Worm (Caenorhabditis elegans): ENCODE measurements around the gene denn-4.
A peak's percentile ranks its signal among the peaks of the same experiment; 100 is the strongest.

The denn-4 gene

DNA sequence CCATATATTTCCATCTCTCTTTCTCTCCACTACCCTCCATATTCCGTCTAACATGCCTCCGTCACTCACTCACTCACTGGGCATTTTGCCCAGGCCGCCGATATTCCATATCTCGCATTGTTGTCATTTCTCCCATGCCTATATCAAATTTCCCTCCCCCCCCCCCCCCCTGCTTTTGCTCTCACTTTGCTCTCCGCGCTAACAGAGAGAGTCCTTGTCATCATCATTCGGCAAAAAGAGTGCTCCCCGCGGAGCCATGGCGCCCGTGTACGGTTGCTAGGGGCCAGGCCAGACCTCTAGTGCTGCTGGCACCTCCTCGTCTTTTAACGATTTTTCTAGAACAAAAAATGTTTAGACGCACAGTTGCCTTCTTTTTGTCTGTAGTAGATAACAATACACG lies 18.6 kb upstream of the denn-4 start:
- TF ChIP-seq lim-7 (GFP tag; IDR thresholded peaks at IDR 0.05) (0 out of 2 replicates have a peak, but pooled peaks have one; percentile 32), nhr-102 (tag; optimal IDR thresholded peaks at IDR 0.05) (no peak), F44E2.7 (GFP tag; IDR thresholded peaks at IDR 0.05) (no peak), ZK546.5 (tag; optimal IDR thresholded peaks at IDR 0.05) (no peak), nhr-48 (tag; optimal IDR thresholded peaks at IDR 0.05) (no peak), unc-39 (tag; optimal IDR thresholded peaks at IDR 0.05) (no peak), snpc-4 (tag; optimal IDR thresholded peaks at IDR 0.05) (no peak), set-16 (GFP tag; IDR thresholded peaks at IDR 0.05) (peak; percentile 71), F26F4.8 (GFP tag; conservative IDR thresholded peaks at IDR 0.05) (no peak), ceh-44 (GFP tag; IDR thresholded peaks at IDR 0.05) (no peak), F49E8.2 (tag; optimal IDR thresholded peaks at IDR 0.05; ENCODE audit: borderline replicate concordance) (no peak), php-3 (GFP tag; IDR thresholded peaks at IDR 0.05) (no peak), snpc-1.2 (GFP tag; IDR thresholded peaks at IDR 0.05) (no peak), T26A8.4 (GFP tag; IDR thresholded peaks at IDR 0.05) (no peak), sdz-12 (GFP tag; optimal IDR thresholded peaks at IDR 0.05) (no peak), saeg-2 (GFP tag; IDR thresholded peaks at IDR 0.05) (no peak), lin-38 (GFP tag; IDR thresholded peaks at IDR 0.05) (no peak), zfp-3 (GFP tag; conservative IDR thresholded peaks at IDR 0.05) (no peak), nhr-42 (GFP tag; IDR thresholded peaks at IDR 0.05) (no peak), Y48G9A.11 (GFP tag; IDR thresholded peaks at IDR 0.05) (0 out of 2 replicates have a peak, but pooled peaks have one; percentile 20)

DNA sequence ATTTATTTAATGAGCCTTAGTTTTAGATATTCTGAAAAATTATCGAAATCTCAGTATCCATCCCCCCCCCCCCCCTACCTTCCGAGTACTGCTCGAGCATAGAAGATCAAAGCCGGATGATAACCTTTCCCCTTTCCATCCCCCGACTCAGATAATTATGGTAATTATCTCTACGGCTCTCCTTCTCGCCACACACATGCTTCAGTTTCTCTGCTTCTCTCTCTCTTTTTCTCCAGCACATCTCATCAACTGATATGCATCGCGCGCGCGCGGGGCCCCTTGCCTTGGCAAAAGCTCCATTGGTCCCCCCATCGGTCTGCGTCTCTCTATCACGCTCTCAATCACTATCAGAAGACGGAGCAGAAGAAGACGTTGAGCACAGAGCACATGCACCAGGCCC lies 17.1 kb upstream of the denn-4 start:
- no peak for TF ChIP-seq nhr-11 (tag; optimal IDR thresholded peaks at IDR 0.05)
- TF ChIP-seq egl-43 (GFP tag; IDR thresholded peaks at IDR 0.05): peak; percentile 12; the same call in 1 of the 2 replicates
- no peak for TF ChIP-seq nhr-6 (tag; optimal IDR thresholded peaks at IDR 0.05)
- peak in 1 of 2 experiments; percentile 1 for TF ChIP-seq lsy-2 (tag; optimal IDR thresholded peaks at IDR 0.05)
- peak; percentile 38; the same call in 1 of the 2 replicates for TF ChIP-seq hmg-1.1 (GFP tag; IDR thresholded peaks at IDR 0.05)
- no peak for TF ChIP-seq madf-5 (GFP tag; IDR thresholded peaks at IDR 0.05)
- TF ChIP-seq dve-1 (tag; optimal IDR thresholded peaks at IDR 0.05; ENCODE audit: insufficient read depth): no peak
- peak; percentile 78 for TF ChIP-seq set-16 (GFP tag; IDR thresholded peaks at IDR 0.05)
- TF ChIP-seq daf-16 (GFP tag; optimal IDR thresholded peaks at IDR 0.05): no peak
- no peak for TF ChIP-seq daf-16 (tag; optimal IDR thresholded peaks at IDR 0.05)
- TF ChIP-seq sdz-12 (GFP tag; optimal IDR thresholded peaks at IDR 0.05): no peak
- no peak for TF ChIP-seq lin-1 (GFP tag; IDR thresholded peaks at IDR 0.05)
- no peak for TF ChIP-seq mdt-29 (GFP tag; IDR thresholded peaks at IDR 0.05)
- no peak for TF ChIP-seq T20F7.1 (GFP tag; optimal IDR thresholded peaks at IDR 0.05)
- no peak for TF ChIP-seq ceh-32 (tag; optimal IDR thresholded peaks at IDR 0.05; ENCODE audit: poor library complexity)
- TF ChIP-seq aha-1 (tag): peak; percentile 81
- peak; percentile 12 for TF ChIP-seq rbr-2 (tag; optimal IDR thresholded peaks at IDR 0.05)
- no peak for TF ChIP-seq dpl-1 (GFP tag; optimal IDR thresholded peaks at IDR 0.05)
- TF ChIP-seq zip-2 (tag; optimal IDR thresholded peaks at IDR 0.05): no peak
- TF ChIP-seq hlh-30 (tag; optimal IDR thresholded peaks at IDR 0.05; ENCODE audit: insufficient read depth): peak; percentile 80
- no peak for TF ChIP-seq skn-1 (tag; optimal IDR thresholded peaks at IDR 0.05)

DNA sequence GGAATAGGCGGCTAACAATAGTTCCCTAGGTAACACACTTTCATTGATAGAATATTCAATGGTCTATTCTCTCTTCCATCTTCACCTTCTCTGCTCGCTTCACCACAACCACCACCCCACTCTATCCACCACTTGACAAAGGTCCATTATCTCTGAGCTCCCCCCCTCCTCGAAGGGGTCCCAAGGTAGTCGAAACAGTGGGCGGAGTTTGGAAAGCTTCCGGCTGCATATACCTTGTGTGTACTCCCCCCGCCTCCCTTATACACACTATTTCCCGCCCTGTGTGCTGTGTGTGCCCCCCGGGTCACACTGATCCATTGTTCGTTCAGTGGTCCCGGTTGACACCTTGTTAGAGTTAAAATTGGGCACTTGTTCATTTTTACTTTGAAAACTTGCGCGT lies 15.3 kb upstream of the denn-4 start:
- TF ChIP-seq nhr-76 (tag; optimal IDR thresholded peaks at IDR 0.05): no peak
- TF ChIP-seq lim-7 (GFP tag; IDR thresholded peaks at IDR 0.05): no peak
- TF ChIP-seq aha-1 (tag): peak; percentile 63
- TF ChIP-seq R02D3.7 (tag; optimal IDR thresholded peaks at IDR 0.05): no peak
- TF ChIP-seq zip-2 (tag; optimal IDR thresholded peaks at IDR 0.05): no peak
- 0 out of 2 replicates have a peak, but pooled peaks have one; percentile 22 for TF ChIP-seq dmd-8 (GFP tag; IDR thresholded peaks at IDR 0.05)
